Fruit fly (Drosophila melanogaster): ENCODE measurements around the gene Alr.

Gene Alr

dm6 chrX:19750626-19751149 is 2.6 kb downstream of the Alr start, which contains the start of gene Abcd3 (continued):
- TF ChIP-seq btn (GFP tag; optimal IDR thresholded peaks at IDR 0.05) (no peak), Ada2b (GFP tag; IDR thresholded peaks at IDR 0.05) (no peak), ro (GFP tag; IDR thresholded peaks at IDR 0.05) (no peak), cad (GFP tag; optimal IDR thresholded peaks at IDR 0.05) (no peak), TFAM (GFP tag; optimal IDR thresholded peaks at IDR 0.05) (no peak), caup (GFP tag; optimal IDR thresholded peaks at IDR 0.05; ENCODE audit: severe bottlenecking) (peak; percentile 45), CG10366 (GFP tag; IDR thresholded peaks at IDR 0.05) (peak; percentile 34; the same call in 1 of the 2 replicates), Stat92E (GFP tag; optimal IDR thresholded peaks at IDR 0.05) (peak in 1 of 3 experiments; percentile 87), eyg (GFP tag; optimal IDR thresholded peaks at IDR 0.05) (peak; percentile 3), her (GFP tag; optimal IDR thresholded peaks at IDR 0.05) (peak; percentile 55), GATAe (GFP tag; conservative IDR thresholded peaks at IDR 0.05) (no peak; the same call in 1 of the 2 replicates), sob (GFP tag; IDR thresholded peaks at IDR 0.05) (peak; percentile 47; the same call in 1 of the 2 replicates), Neu2 (GFP tag; optimal IDR thresholded peaks at IDR 0.05; ENCODE audit: borderline replicate concordance) (no peak), danr (GFP tag; IDR thresholded peaks at IDR 0.05) (no peak), grn (GFP tag; optimal IDR thresholded peaks at IDR 0.05) (no peak), esg (GFP tag; conservative IDR thresholded peaks at IDR 0.05) (no peak), D (optimal IDR thresholded peaks at IDR 0.05) (no peak), D (GFP tag; optimal IDR thresholded peaks at IDR 0.05) (peak; percentile 32), CG14860 (GFP tag; IDR thresholded peaks at IDR 0.05; ENCODE audit: partially characterized antibody) (peak; percentile 67), CG9727 (GFP tag; optimal IDR thresholded peaks at IDR 0.05) (peak; percentile 24), CG10267 (tag; optimal IDR thresholded peaks at IDR 0.05) (peak; percentile 83), corto (GFP tag; optimal IDR thresholded peaks at IDR 0.05) (no peak), repo (GFP tag; optimal IDR thresholded peaks at IDR 0.05) (no peak), Asciz (GFP tag; optimal IDR thresholded peaks at IDR 0.05) (no peak), CG15514 (GFP tag; optimal IDR thresholded peaks at IDR 0.05) (peak; percentile 77), p53 (GFP tag; optimal IDR thresholded peaks at IDR 0.05) (peak; percentile 50), CG5953 (GFP tag; IDR thresholded peaks at IDR 0.05) (no peak), aop (GFP tag; IDR thresholded peaks at IDR 0.05) (no peak), gcm2 (GFP tag; optimal IDR thresholded peaks at IDR 0.05) (no peak), az2 (GFP tag; optimal IDR thresholded peaks at IDR 0.05) (no peak), hkb (optimal IDR thresholded peaks at IDR 0.05) (no peak), hkb (GFP tag; IDR thresholded peaks at IDR 0.05) (peak; percentile 48), lmd (GFP tag; IDR thresholded peaks at IDR 0.05) (no peak), CG7372 (GFP tag; IDR thresholded peaks at IDR 0.05) (no peak), bigmax (GFP tag; optimal IDR thresholded peaks at IDR 0.05) (no peak), chm (GFP tag; IDR thresholded peaks at IDR 0.05) (peak; percentile 66; the same call in 1 of the 2 replicates), CG4854 (GFP tag; optimal IDR thresholded peaks at IDR 0.05) (no peak), zfh2 (GFP tag; optimal IDR thresholded peaks at IDR 0.05) (no peak), crp (GFP tag; optimal IDR thresholded peaks at IDR 0.05) (peak in 1 of 2 experiments; percentile 72), H15 (GFP tag; IDR thresholded peaks at IDR 0.05) (no peak), tup (GFP tag; optimal IDR thresholded peaks at IDR 0.05) (no peak), gfzf (GFP tag; optimal IDR thresholded peaks at IDR 0.05) (peak; percentile 8), vnd (GFP tag; IDR thresholded peaks at IDR 0.05; ENCODE audit: partially characterized antibody) (peak; percentile 14; the same call in 2 of the 3 replicates), dysf (GFP tag; IDR thresholded peaks at IDR 0.05) (no peak), CG4730 (GFP tag; IDR thresholded peaks at IDR 0.05) (no peak), Side (GFP tag; optimal IDR thresholded peaks at IDR 0.05) (peak; percentile 34), tll (GFP tag; optimal IDR thresholded peaks at IDR 0.05) (peak in 1 of 2 experiments; percentile 10), H2.0 (GFP tag; IDR thresholded peaks at IDR 0.05) (no peak), CG1792 (GFP tag; optimal IDR thresholded peaks at IDR 0.05) (peak; percentile 40), CG8290 (GFP tag; optimal IDR thresholded peaks at IDR 0.05) (peak; percentile 54), CG8290 (tag; optimal IDR thresholded peaks at IDR 0.05) (peak; percentile 86 to 93)
